Fruit fly (Drosophila melanogaster) whole organism, embryonic: Measurements from ENCODE around the gene CG15498.

Experiments used
- Ada2b ChIP-seq: fragments of 200-800 bp; sonication (Bioruptor generic); IDR thresholded peaks from 2 replicates; pipeline ENCODE4 v1.3.6; 2022; ENCODE audit warnings: missing biosample characterization, missing genetic modification characterization
- Awh ChIP-seq: fragments of 200-800 bp; sonication (Bioruptor generic); IDR thresholded peaks from 2 replicates; pipeline ENCODE4, ENCODE4 v1.3.6; 2022; ENCODE audit warnings: missing biosample characterization, missing genetic modification characterization
- BEAF-32 ChIP-seq: fragments of 200-800 bp; sonication (Bioruptor generic); optimal IDR thresholded peaks from 3 replicates; lab custom pipeline; 2017; ENCODE audit warnings: missing biosample characterization, missing genetic modification characterization, mild to moderate bottlenecking, moderate library complexity, missing genetic modification reagents
- Bgb ChIP-seq: fragments of 200-800 bp; sonication (Bioruptor generic); IDR thresholded peaks from 2 replicates; pipeline ENCODE4 v1.3.6; 2022; ENCODE audit warnings: missing biosample characterization, missing genetic modification characterization; ENCODE audit not compliant: partially characterized antibody
- CG10209 ChIP-seq: fragments of 200-800 bp; sonication (Bioruptor generic); optimal IDR thresholded peaks from 3 replicates; lab custom pipeline; 2017; ENCODE audit warnings: missing biosample characterization, mild to moderate bottlenecking, missing genetic modification characterization, missing genetic modification reagents
- CG1024 ChIP-seq: fragments of 200-800 bp; sonication (Bioruptor generic); IDR thresholded peaks from 2 replicates; pipeline ENCODE4 v1.3.6; 2022; ENCODE audit warnings: missing biosample characterization, missing genetic modification characterization
- CG10543 ChIP-seq: fragments of 200-800 bp; sonication (Bioruptor generic); optimal IDR thresholded peaks from 3 replicates; lab custom pipeline; 2017; ENCODE audit warnings: missing biosample characterization, mild to moderate bottlenecking, missing genetic modification characterization, moderate library complexity
- CG10565 ChIP-seq: fragments of 200-800 bp; sonication (Bioruptor generic); optimal IDR thresholded peaks from 3 replicates; lab custom pipeline; 2016; ENCODE audit warnings: missing biosample characterization, mild to moderate bottlenecking, missing genetic modification characterization
- CG11456 ChIP-seq: fragments of 200-800 bp; sonication (Bioruptor generic); IDR thresholded peaks from 3 replicates; pipeline ENCODE4 v1.3.6; 2022; ENCODE audit warnings: missing biosample characterization, missing genetic modification characterization
- CG11560 ChIP-seq: fragments of 200-800 bp; sonication (Bioruptor generic); IDR thresholded peaks from 3 replicates; pipeline ENCODE4 v1.3.6; 2022; ENCODE audit warnings: missing biosample characterization, missing genetic modification characterization
- CG12391 ChIP-seq: fragments of 200-800 bp; sonication (Bioruptor generic); optimal IDR thresholded peaks from 3 replicates; lab custom pipeline; 2018; ENCODE audit warnings: missing biosample characterization, mild to moderate bottlenecking, missing genetic modification characterization, moderate library complexity
- CG12942 ChIP-seq: fragments of 200-800 bp; sonication (Bioruptor generic); optimal IDR thresholded peaks from 3 replicates; lab custom pipeline; 2016; ENCODE audit warnings: missing biosample characterization, missing genetic modification characterization
- CG13123 ChIP-seq: fragments of 200-800 bp; sonication (Bioruptor generic); optimal IDR thresholded peaks from 2 replicates; lab custom pipeline; 2016; ENCODE audit warnings: missing biosample characterization, missing genetic modification characterization
- CG13624 ChIP-seq: fragments of 200-800 bp; sonication (Bioruptor generic); optimal IDR thresholded peaks from 2 replicates; lab custom pipeline; 2016; ENCODE audit warnings: missing biosample characterization, missing genetic modification characterization
- CG13894 ChIP-seq: fragments of 200-800 bp; sonication (Bioruptor generic); optimal IDR thresholded peaks from 3 replicates; lab custom pipeline; 2018; ENCODE audit warnings: missing biosample characterization, mild to moderate bottlenecking, missing genetic modification characterization, moderate library complexity
- CG15479 ChIP-seq: fragments of 200-800 bp; sonication (Bioruptor generic); optimal IDR thresholded peaks from 3 replicates; lab custom pipeline; 2019; ENCODE audit warnings: missing biosample characterization, mild to moderate bottlenecking, missing genetic modification characterization, moderate library complexity
- CG17361 ChIP-seq: fragments of 200-800 bp; sonication (Bioruptor generic); IDR thresholded peaks from 3 replicates; pipeline ENCODE4 v1.3.6; 2022; ENCODE audit warnings: missing biosample characterization, missing genetic modification characterization
- CG2129 ChIP-seq: fragments of 200-800 bp; sonication (Bioruptor generic); IDR thresholded peaks from 2 replicates; pipeline ENCODE4 v1.3.6; 2022; ENCODE audit warnings: missing biosample characterization, missing genetic modification characterization; ENCODE audit not compliant: partially characterized antibody
- CG32772 ChIP-seq: fragments of 200-800 bp; sonication (Bioruptor generic); IDR thresholded peaks from 2 replicates; pipeline ENCODE4 v1.3.6; 2022; ENCODE audit warnings: missing biosample characterization, missing genetic modification characterization
- CG3726 ChIP-seq: fragments of 200-800 bp; sonication (Bioruptor generic); IDR thresholded peaks from 3 replicates; pipeline ENCODE4, ENCODE4 v1.3.6; 2022; ENCODE audit warnings: missing biosample characterization, missing genetic modification characterization
- CG4617 ChIP-seq: fragments of 200-800 bp; sonication (Bioruptor generic); optimal IDR thresholded peaks from 3 replicates; lab custom pipeline; 2016; ENCODE audit warnings: missing biosample characterization, missing genetic modification characterization, borderline replicate concordance
- CG4854 ChIP-seq: fragments of 200-800 bp; sonication (Bioruptor generic); optimal IDR thresholded peaks from 2 replicates; lab custom pipeline; 2016; ENCODE audit warnings: missing biosample characterization, missing genetic modification characterization, inconsistent platforms
- CG7357 ChIP-seq: fragments of 200-800 bp; sonication (Bioruptor generic); IDR thresholded peaks from 3 replicates; pipeline ENCODE4 v1.3.6; 2022; ENCODE audit warnings: missing biosample characterization, missing genetic modification characterization
- CG7839 ChIP-seq: fragments of 200-800 bp; sonication (Bioruptor generic); optimal IDR thresholded peaks from 3 replicates; lab custom pipeline; 2018; ENCODE audit warnings: missing biosample characterization, mild to moderate bottlenecking, missing genetic modification characterization, moderate library complexity
- CG8089 ChIP-seq: fragments of 200-800 bp; sonication (Bioruptor generic); optimal IDR thresholded peaks from 3 replicates; lab custom pipeline; 2016; ENCODE audit warnings: missing biosample characterization, missing genetic modification characterization
- Dp ChIP-seq: fragments of 200-800 bp; sonication (Bioruptor generic); optimal IDR thresholded peaks from 2 replicates; lab custom pipeline; 2018; ENCODE audit warnings: missing biosample characterization, mild to moderate bottlenecking, missing genetic modification characterization, moderate library complexity
- Gug ChIP-seq: fragments of 200-800 bp; sonication (Bioruptor generic); IDR thresholded peaks from 4 replicates; pipeline ENCODE4 v1.3.6; 2022; ENCODE audit warnings: missing biosample characterization, missing genetic modification characterization
- NC2β ChIP-seq: fragments of 200-800 bp; sonication (Bioruptor generic); optimal IDR thresholded peaks from 2 replicates; lab custom pipeline; 2016; ENCODE audit warnings: missing biosample characterization, missing genetic modification characterization
- NFAT ChIP-seq: fragments of 200-800 bp; sonication (Bioruptor generic); IDR thresholded peaks from 2 replicates; pipeline ENCODE4 v1.3.6; 2022; ENCODE audit warnings: missing biosample characterization, missing genetic modification characterization
- Optix ChIP-seq: fragments of 200-800 bp; sonication (Bioruptor generic); IDR thresholded peaks from 3 replicates; pipeline ENCODE4 v1.3.6; 2022; ENCODE audit warnings: missing biosample characterization, missing genetic modification characterization
- Poxn ChIP-seq: fragments of 200-800 bp; sonication (Bioruptor generic); IDR thresholded peaks from 2 replicates; pipeline ENCODE4 v1.3.6; 2022; ENCODE audit warnings: missing biosample characterization, missing genetic modification characterization
- Six4 ChIP-seq: fragments of 200-800 bp; sonication (Bioruptor generic); optimal IDR thresholded peaks from 2 replicates; lab custom pipeline; 2016; ENCODE audit warnings: missing biosample characterization, missing genetic modification characterization
- Sry-β ChIP-seq: fragments of 200-800 bp; sonication (Bioruptor generic); optimal IDR thresholded peaks from 2 replicates; lab custom pipeline; 2018; ENCODE audit warnings: missing biosample characterization, mild to moderate bottlenecking, missing genetic modification characterization, moderate library complexity
- Usf ChIP-seq: fragments of 200-800 bp; sonication (Bioruptor generic); optimal IDR thresholded peaks from 2 replicates; lab custom pipeline; 2017; ENCODE audit warnings: missing genotype, missing biosample characterization, missing genetic modification characterization
- ash1 ChIP-seq: fragments of 200-800 bp; sonication (Bioruptor generic); optimal IDR thresholded peaks from 2 replicates; lab custom pipeline; 2018; ENCODE audit warnings: missing biosample characterization, mild to moderate bottlenecking, missing genetic modification characterization
- br ChIP-seq: fragments of >200 bp; optimal IDR thresholded peaks from 2 replicates; lab custom pipeline; 2017
- disco-r ChIP-seq: fragments of 200-800 bp; sonication (Bioruptor generic); optimal IDR thresholded peaks from 2 replicates; lab custom pipeline; 2016; ENCODE audit warnings: missing biosample characterization, missing genetic modification characterization
- esg ChIP-seq: fragments of 200-800 bp; sonication (Bioruptor generic); conservative IDR thresholded peaks from 2 replicates; pipeline ENCODE4 v1.3.6; 2022; ENCODE audit warnings: missing biosample characterization, missing genetic modification characterization
- ftz-f1 ChIP-seq: fragments of 200-800 bp; sonication (Bioruptor generic); optimal IDR thresholded peaks from 2 replicates; lab custom pipeline; 2016; ENCODE audit warnings: missing biosample characterization, missing genetic modification characterization
- gfzf ChIP-seq: fragments of 200-800 bp; sonication (Bioruptor generic); optimal IDR thresholded peaks from 2 replicates; lab custom pipeline; 2016; ENCODE audit warnings: missing biosample characterization, mild to moderate bottlenecking, missing genetic modification characterization, moderate library complexity
- her ChIP-seq: fragments of 200-800 bp; sonication (Bioruptor generic); optimal IDR thresholded peaks from 2 replicates; lab custom pipeline; 2016; ENCODE audit warnings: missing biosample characterization, missing genetic modification characterization
- ind ChIP-seq: fragments of 200-800 bp; sonication (Bioruptor generic); optimal IDR thresholded peaks from 3 replicates; lab custom pipeline; 2016; ENCODE audit warnings: missing biosample characterization, missing genetic modification characterization
- knrl ChIP-seq: fragments of 200-800 bp; sonication (Bioruptor generic); IDR thresholded peaks from 3 replicates; pipeline ENCODE4 v1.3.6; 2022; ENCODE audit warnings: missing biosample characterization, missing genetic modification characterization; ENCODE audit not compliant: partially characterized antibody
- peb ChIP-seq: fragments of 200-800 bp; sonication (Bioruptor generic); IDR thresholded peaks from 2 replicates; pipeline ENCODE4 v1.3.6; 2022; ENCODE audit warnings: missing biosample characterization, missing genetic modification characterization
- prd ChIP-seq, 3 experiments: fragments of >200 bp in 2 of 3; fragments of 200-800 bp in 1 of 3; sonication (Bioruptor generic) in 1 of 3; optimal IDR thresholded peaks in 2 of 3; IDR thresholded peaks in 1 of 3; 2 replicates in 2 of 3; 3 replicates in 1 of 3; pipeline versions ENCODE4 v1.3.6 to Lab custom; 2017 to 2022; ENCODE audit warnings: missing biosample characterization in 1 of 3, missing genetic modification characterization in 1 of 3
- sc ChIP-seq, 3 experiments: fragments of >200 bp in 2 of 3; fragments of 200-800 bp in 1 of 3; sonication (Bioruptor generic) in 1 of 3; optimal IDR thresholded peaks; 2 replicates in 2 of 3; 3 replicates in 1 of 3; lab custom pipeline; 2017; ENCODE audit warnings: mild to moderate bottlenecking in 1 of 3, missing biosample characterization in 1 of 3, missing genetic modification characterization in 1 of 3, missing genetic modification reagents in 1 of 3
- seq ChIP-seq: fragments of 200-800 bp; sonication (Bioruptor generic); IDR thresholded peaks from 2 replicates; pipeline ENCODE4 v1.3.6; 2022; ENCODE audit warnings: missing biosample characterization, missing genetic modification characterization
- slou ChIP-seq: fragments of 200-800 bp; sonication (Bioruptor generic); optimal IDR thresholded peaks from 3 replicates; lab custom pipeline; 2016; ENCODE audit warnings: missing biosample characterization, missing genetic modification characterization
- sob ChIP-seq: fragments of 200-800 bp; sonication (Bioruptor generic); IDR thresholded peaks from 2 replicates; pipeline ENCODE4 v1.3.6; 2022; ENCODE audit warnings: missing biosample characterization, missing genetic modification characterization
- sug ChIP-seq: fragments of 200-800 bp; optimal IDR thresholded peaks from 2 replicates; lab custom pipeline; 2019; ENCODE audit warnings: missing biosample characterization, mild to moderate bottlenecking, missing genetic modification characterization, moderate library complexity
- wor ChIP-seq: fragments of 200-800 bp; sonication (Bioruptor generic); IDR thresholded peaks from 2 replicates; pipeline ENCODE4 v1.3.6; 2022; ENCODE audit warnings: missing biosample characterization, missing genetic modification characterization

Gene CG15498

DNA sequence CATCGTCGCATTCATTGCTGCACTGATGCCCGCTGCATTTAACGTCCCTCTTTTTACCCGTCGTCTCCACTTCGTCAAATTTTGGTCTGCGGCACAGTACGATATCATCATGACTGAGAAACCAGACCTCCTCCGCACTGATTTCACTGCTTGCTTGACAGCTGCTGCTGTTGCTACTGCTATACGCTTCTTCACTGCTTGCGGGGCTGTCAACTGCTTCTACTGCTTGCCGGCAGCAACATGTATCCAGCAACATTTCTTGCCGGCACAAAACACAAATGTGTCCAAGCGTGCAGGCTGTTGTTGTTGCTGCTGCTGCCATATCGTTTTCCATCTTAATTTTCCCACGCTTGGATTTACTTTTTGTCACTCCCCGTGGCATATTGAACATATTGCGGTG, 11.1 kb upstream of the CG15498 start (continued):
- TF ChIP-seq CG11560 (tag; lab: Robert Waterston, UW) = no peak
- TF ChIP-seq esg (GFP tag; lab: Robert Waterston, UW) = no peak
- TF ChIP-seq sug (tag; lab: Kevin White, UChicago) = no peak
- TF ChIP-seq Dp = peak; percentile 34
- TF ChIP-seq CG13624 (GFP tag; lab: Kevin White, UChicago) = peak; percentile 48
- TF ChIP-seq CG15479 (GFP tag; lab: Kevin White, UChicago) = no peak
- TF ChIP-seq CG12942 = no peak
- no peak for TF ChIP-seq gfzf
- no peak for TF ChIP-seq prd (optimal IDR thresholded peaks at IDR 0.05; lab: Kevin White, UChicago)
- TF ChIP-seq prd (GFP tag; IDR thresholded peaks at IDR 0.05; lab: Robert Waterston, UW) = no peak
- TF ChIP-seq CG3726 (GFP tag; lab: Robert Waterston, UW) = no peak
- TF ChIP-seq NC2β (GFP tag; lab: Kevin White, UChicago) = peak; percentile 35
- no peak for TF ChIP-seq CG10209
- TF ChIP-seq CG1024 (GFP tag; lab: Robert Waterston, UW) = 0 out of 2 replicates have a peak, but pooled peaks have one; percentile 7
- no peak for TF ChIP-seq CG10543 (GFP tag; lab: Kevin White, UChicago)
- 0 out of 3 replicates have a peak, but pooled peaks have one; percentile 13 for TF ChIP-seq Optix (GFP tag; lab: Robert Waterston, UW)
- TF ChIP-seq Sry-β (GFP tag; lab: Kevin White, UChicago) = peak; percentile 37
- TF ChIP-seq CG11456 (GFP tag; lab: Robert Waterston, UW) = peak; percentile 62; the same call in 1 of the 3 replicates
- no peak for TF ChIP-seq wor (GFP tag; lab: Robert Waterston, UW)
- TF ChIP-seq Ada2b (GFP tag; lab: Robert Waterston, UW) = no peak
- no peak for TF ChIP-seq Usf (GFP tag; lab: Kevin White, UChicago)
- TF ChIP-seq CG32772 = peak; percentile 24; the same call in 1 of the 2 replicates
- TF ChIP-seq CG10565 (GFP tag; lab: Kevin White, UChicago) = no peak
- TF ChIP-seq CG12391 (tag; lab: Kevin White, UChicago) = peak; percentile 34
- TF ChIP-seq knrl (GFP tag; lab: Robert Waterston, UW) = peak; percentile 71; the same call in 2 of the 3 replicates
- TF ChIP-seq br (lab: Kevin White, UChicago) = no peak
- TF ChIP-seq ind (GFP tag; lab: Kevin White, UChicago) = no peak
- no peak for TF ChIP-seq CG8089 (GFP tag; lab: Kevin White, UChicago)
- TF ChIP-seq Poxn = 0 out of 2 replicates have a peak, but pooled peaks have one; percentile 7
- TF ChIP-seq NFAT = peak; percentile 59; the same call in 1 of the 2 replicates
- TF ChIP-seq CG13123 (GFP tag; lab: Kevin White, UChicago) = no peak
- no peak for TF ChIP-seq CG4854 (GFP tag; lab: Kevin White, UChicago)
- TF ChIP-seq slou (GFP tag; lab: Kevin White, UChicago) = no peak
- TF ChIP-seq Awh (GFP tag; lab: Robert Waterston, UW) = no peak
- TF ChIP-seq CG7357 (GFP tag; lab: Robert Waterston, UW) = no peak
- no peak for TF ChIP-seq seq (GFP tag; lab: Robert Waterston, UW)
- no peak for TF ChIP-seq disco-r (GFP tag; lab: Kevin White, UChicago)
- no peak for TF ChIP-seq CG13894 (tag; lab: Kevin White, UChicago)
- TF ChIP-seq CG2129 (GFP tag; lab: Robert Waterston, UW) = no peak
- peak; percentile 86 for TF ChIP-seq ash1 (GFP tag; lab: Kevin White, UChicago)
- no peak for TF ChIP-seq Gug (GFP tag; lab: Robert Waterston, UW)
- peak; percentile 33 for TF ChIP-seq her (GFP tag; lab: Kevin White, UChicago)
- TF ChIP-seq CG4617 (GFP tag; lab: Kevin White, UChicago) = no peak
- TF ChIP-seq Six4 (GFP tag; lab: Kevin White, UChicago) = no peak
- peak; percentile 31 for TF ChIP-seq ftz-f1
- TF ChIP-seq sc (optimal IDR thresholded peaks at IDR 0.05; lab: Kevin White, UChicago) = no peak
- no peak for TF ChIP-seq sc (GFP tag; optimal IDR thresholded peaks at IDR 0.05; lab: Kevin White, UChicago)
- no peak for TF ChIP-seq CG7839
- no peak for TF ChIP-seq BEAF-32 (GFP tag; lab: Kevin White, UChicago)
- no peak for TF ChIP-seq CG17361
- TF ChIP-seq peb (GFP tag; lab: Robert Waterston, UW) = no peak
- TF ChIP-seq sob (GFP tag; lab: Robert Waterston, UW) = peak; percentile 93
- peak; percentile 76 for TF ChIP-seq Bgb
